Worm (Caenorhabditis elegans) whole organism, late embryonic: ENCODE measurements around the gene Y48E1B.8.

Source experiments
- C38D4.7 ChIP-seq: fragments of 200-800 bp; sonication (Bioruptor generic); optimal IDR thresholded peaks from 2 replicates; lab custom pipeline; 2018; ENCODE audit warnings: mild to moderate bottlenecking, missing genetic modification characterization, moderate library complexity, missing compliant biosample characterization
- F13H6.1 ChIP-seq: sonication (generic microtip); optimal IDR thresholded peaks from 2 replicates; lab custom pipeline; 2016; ENCODE audit warnings: missing genetic modification characterization, missing compliant biosample characterization
- K02D7.2 ChIP-seq: sonication (generic microtip); optimal IDR thresholded peaks from 2 replicates; lab custom pipeline; 2017; ENCODE audit warnings: mild to moderate bottlenecking, missing genetic modification characterization, missing compliant biosample characterization
- K09A11.1 ChIP-seq: sonication (generic microtip); optimal IDR thresholded peaks from 2 replicates; lab custom pipeline; 2017; ENCODE audit warnings: antibody characterized with exemption, mild to moderate bottlenecking, missing genetic modification characterization, missing compliant biosample characterization; ENCODE audit not compliant: insufficient read depth
- Y22D7AL.16 ChIP-seq: sonication (generic microtip); optimal IDR thresholded peaks from 2 replicates; lab custom pipeline; 2016; ENCODE audit warnings: missing genetic modification characterization, missing compliant biosample characterization
- ahr-1 ChIP-seq: sonication (generic microtip); optimal IDR thresholded peaks from 2 replicates; lab custom pipeline; 2016; ENCODE audit warnings: missing genetic modification characterization, missing compliant biosample characterization
- ama-1 ChIP-seq: fragments of 150-350 bp; optimal IDR thresholded peaks from 2 replicates; lab custom pipeline; 2014
- ceh-14 ChIP-seq: sonication (generic microtip); optimal IDR thresholded peaks from 2 replicates; lab custom pipeline; 2016; ENCODE audit warnings: missing genotype, missing genetic modification characterization, missing compliant biosample characterization
- ceh-19 ChIP-seq: fragments of 200-800 bp; sonication (Bioruptor generic); optimal IDR thresholded peaks from 2 replicates; lab custom pipeline; 2018; ENCODE audit warnings: mild to moderate bottlenecking, missing genetic modification characterization, missing compliant biosample characterization
- ceh-2 ChIP-seq: sonication (generic microtip); optimal IDR thresholded peaks from 2 replicates; lab custom pipeline; 2016; ENCODE audit warnings: missing genotype, missing genetic modification characterization, missing compliant biosample characterization
- ceh-22 ChIP-seq: sonication (generic microtip); optimal IDR thresholded peaks from 2 replicates; lab custom pipeline; 2017; ENCODE audit warnings: missing biosample characterization, missing genetic modification characterization
- ceh-24 ChIP-seq: sonication (generic microtip); optimal IDR thresholded peaks from 2 replicates; lab custom pipeline; 2016; ENCODE audit warnings: mild to moderate bottlenecking, missing genetic modification characterization, missing compliant biosample characterization
- ceh-30 ChIP-seq: fragments of 150-350 bp; optimal IDR thresholded peaks from 2 replicates; lab custom pipeline; 2014; ENCODE audit warnings: missing biosample characterization, missing genetic modification characterization
- ceh-31 ChIP-seq: sonication (generic microtip); optimal IDR thresholded peaks from 2 replicates; lab custom pipeline; 2016; ENCODE audit warnings: missing genetic modification characterization, missing compliant biosample characterization
- ceh-34 ChIP-seq: sonication (generic microtip); optimal IDR thresholded peaks from 2 replicates; lab custom pipeline; 2016; ENCODE audit warnings: mild to moderate bottlenecking, missing genetic modification characterization, missing compliant biosample characterization
- ceh-45 ChIP-seq: fragments of 200-800 bp; sonication (Bioruptor generic); IDR thresholded peaks from 2 replicates; pipeline ENCODE4 v1.3.6; 2022; ENCODE audit warnings: missing genetic modification reagents, missing genetic modification characterization, missing compliant biosample characterization
- ceh-9 ChIP-seq: sonication (generic microtip); optimal IDR thresholded peaks from 2 replicates; lab custom pipeline; 2016; ENCODE audit warnings: mild to moderate bottlenecking, missing genetic modification characterization, inconsistent platforms, missing compliant biosample characterization
- dmd-4 ChIP-seq: sonication (generic microtip); optimal IDR thresholded peaks from 2 replicates; lab custom pipeline; 2016; ENCODE audit warnings: borderline replicate concordance, missing genetic modification characterization, missing compliant biosample characterization
- dve-1 ChIP-seq: sonication (generic microtip); optimal IDR thresholded peaks from 2 replicates; lab custom pipeline; 2017; ENCODE audit warnings: antibody characterized with exemption, mild to moderate bottlenecking, missing genetic modification characterization, missing compliant biosample characterization
- elt-2 ChIP-seq: sonication (generic microtip); optimal IDR thresholded peaks from 2 replicates; lab custom pipeline; 2016; ENCODE audit warnings: missing genetic modification reagents, missing genetic modification characterization, missing compliant biosample characterization
- elt-4 ChIP-seq: sonication (generic microtip); optimal IDR thresholded peaks from 2 replicates; lab custom pipeline; 2016; ENCODE audit warnings: missing genetic modification characterization, missing compliant biosample characterization
- ets-4 ChIP-seq: sonication (generic microtip); optimal IDR thresholded peaks from 2 replicates; lab custom pipeline; 2016; ENCODE audit warnings: missing genetic modification characterization, missing compliant biosample characterization
- fkh-6 ChIP-seq: sonication (generic microtip); optimal IDR thresholded peaks from 2 replicates; lab custom pipeline; 2016; ENCODE audit warnings: missing genetic modification characterization, missing compliant biosample characterization
- lin-11 ChIP-seq: fragments of 200-800 bp; sonication (Bioruptor generic); optimal IDR thresholded peaks from 2 replicates; lab custom pipeline; 2018; ENCODE audit warnings: mild to moderate bottlenecking, missing genetic modification characterization, missing compliant biosample characterization
- mec-3 ChIP-seq: sonication (generic microtip); optimal IDR thresholded peaks from 2 replicates; lab custom pipeline; 2016; ENCODE audit warnings: borderline replicate concordance, missing genetic modification characterization, missing compliant biosample characterization
- nfya-1 ChIP-seq: sonication (generic microtip); optimal IDR thresholded peaks from 2 replicates; lab custom pipeline; 2017; ENCODE audit warnings: missing genetic modification characterization, mild to moderate bottlenecking, missing compliant biosample characterization, antibody characterized with exemption, moderate library complexity
- nhr-11 ChIP-seq: fragments of 150-350 bp; optimal IDR thresholded peaks from 2 replicates; lab custom pipeline; 2014; ENCODE audit warnings: missing biosample characterization, missing genetic modification characterization
- pat-9 ChIP-seq: fragments of 200-800 bp; sonication (Bioruptor generic); optimal IDR thresholded peaks from 2 replicates; lab custom pipeline; 2018; ENCODE audit warnings: mild to moderate bottlenecking, missing genetic modification characterization, moderate library complexity, missing compliant biosample characterization
- pax-1 ChIP-seq: fragments of 150-350 bp; optimal IDR thresholded peaks from 2 replicates; lab custom pipeline; 2014; ENCODE audit warnings: missing biosample characterization, missing genetic modification characterization
- pha-2 ChIP-seq: sonication (generic microtip); optimal IDR thresholded peaks from 2 replicates; lab custom pipeline; 2017; ENCODE audit warnings: mild to moderate bottlenecking, missing genetic modification characterization, missing compliant biosample characterization
- ref-2 ChIP-seq: sonication (generic microtip); optimal IDR thresholded peaks from 2 replicates; lab custom pipeline; 2016; ENCODE audit warnings: missing genetic modification characterization, missing compliant biosample characterization
- rnt-1 ChIP-seq: sonication (generic microtip); optimal IDR thresholded peaks from 2 replicates; lab custom pipeline; 2016; ENCODE audit warnings: missing genetic modification characterization, missing compliant biosample characterization
- sdc-2 ChIP-seq: sonication (generic microtip); optimal IDR thresholded peaks from 2 replicates; lab custom pipeline; 2016; ENCODE audit warnings: missing genotype, missing genetic modification characterization, missing compliant biosample characterization
- sox-2 ChIP-seq: fragments of 200-800 bp; sonication (Bioruptor generic); IDR thresholded peaks from 2 replicates; pipeline ENCODE4 v1.3.6; 2022; ENCODE audit warnings: missing genetic modification reagents, missing genetic modification characterization, missing compliant biosample characterization
- ttx-3 ChIP-seq: sonication (generic microtip); optimal IDR thresholded peaks from 2 replicates; lab custom pipeline; 2016; ENCODE audit warnings: missing genetic modification reagents, missing genetic modification characterization, missing compliant biosample characterization
- unc-42 ChIP-seq: sonication (generic microtip); optimal IDR thresholded peaks from 2 replicates; lab custom pipeline; 2016; ENCODE audit warnings: missing genotype, missing genetic modification characterization, missing compliant biosample characterization
- unc-55 ChIP-seq: sonication (generic microtip); optimal IDR thresholded peaks from 2 replicates; lab custom pipeline; 2017; ENCODE audit warnings: missing biosample characterization, missing genetic modification reagents, missing genetic modification characterization
- ztf-16 ChIP-seq: sonication (generic microtip); optimal IDR thresholded peaks from 2 replicates; lab custom pipeline; 2017; ENCODE audit warnings: missing genetic modification characterization, missing compliant biosample characterization

Gene Y48E1B.8

ce11 chrII:13630690-13631089, 45.2 kb downstream of the Y48E1B.8 start, which contains the start of the genes gst-17 and gst-18:
gst-17 (minus strand) TSS chrII:13630790.
gst-18 (minus strand) TSS chrII:13630887.
- TF ChIP-seq nhr-11 (tag; lab: Kevin White, UChicago) (no peak), dmd-4 (tag; lab: Kevin White, UChicago) (no peak)

- TF ChIP-seq fkh-6 (tag; lab: Kevin White, UChicago) (no peak), K02D7.2 (no peak), ceh-24 (tag; lab: Kevin White, UChicago) (no peak), ceh-2 (tag; lab: Kevin White, UChicago) (no peak), nfya-1 (no peak), sdc-2 (tag; lab: Kevin White, UChicago) (no peak), ceh-19 (GFP tag; lab: Kevin White, UChicago) (no peak), ahr-1 (tag; lab: Kevin White, UChicago) (no peak), C38D4.7 (no peak), ttx-3 (tag; lab: Kevin White, UChicago) (no peak)
Measured at ce11 chrII:13632238-13632637, 46.7 kb downstream of the Y48E1B.8 start, which contains the start of gene tag-10. tag-10 (plus strand) TSS chrII:13632584.

ce11 chrII:13636596-13636995, 51.1 kb downstream of the Y48E1B.8 start:
- no peak for TF ChIP-seq ceh-45 (GFP tag; lab: Robert Waterston, UW)
- TF ChIP-seq unc-55 (GFP tag; lab: Kevin White, UChicago): no peak
- TF ChIP-seq mec-3 (tag; lab: Kevin White, UChicago): no peak
- no peak for TF ChIP-seq pat-9 (tag; lab: Kevin White, UChicago)
- TF ChIP-seq ets-4: no peak
- TF ChIP-seq Y22D7AL.16 (tag; lab: Kevin White, UChicago): no peak
- no peak for TF ChIP-seq K09A11.1 (tag; lab: Kevin White, UChicago)
- TF ChIP-seq ceh-34 (tag; lab: Kevin White, UChicago): no peak
- TF ChIP-seq ceh-9 (tag; lab: Kevin White, UChicago): no peak
- no peak for TF ChIP-seq rnt-1 (tag; lab: Kevin White, UChicago)
- TF ChIP-seq F13H6.1 (tag; lab: Kevin White, UChicago): no peak
- TF ChIP-seq nhr-11 (tag; lab: Kevin White, UChicago): no peak
- TF ChIP-seq, all 69 proteins: peak for 0

- TF ChIP-seq sdc-2 (tag; lab: Kevin White, UChicago) (no peak), Y22D7AL.16 (tag; lab: Kevin White, UChicago) (no peak), unc-55 (GFP tag; lab: Kevin White, UChicago) (no peak), mec-3 (tag; lab: Kevin White, UChicago) (no peak), nfya-1 (no peak)
Measured at ce11 chrII:13637464-13637863, 52.0 kb downstream of the Y48E1B.8 start.

- TF ChIP-seq elt-4 (tag; lab: Kevin White, UChicago): no peak
- TF ChIP-seq dmd-4 (tag; lab: Kevin White, UChicago): no peak
- no peak for TF ChIP-seq C38D4.7
- no peak for TF ChIP-seq ref-2 (tag; lab: Kevin White, UChicago)
- no peak for TF ChIP-seq dve-1
- TF ChIP-seq ama-1 (lab: Kevin White, UChicago): no peak
- no peak for TF ChIP-seq K02D7.2
- TF ChIP-seq ceh-14: no peak
- TF ChIP-seq lin-11 (tag; lab: Kevin White, UChicago): no peak
- TF ChIP-seq elt-2: no peak
- no peak for TF ChIP-seq ceh-22
- TF ChIP-seq ceh-31 (tag; lab: Kevin White, UChicago): no peak
- TF ChIP-seq pha-2 (tag; lab: Kevin White, UChicago): no peak
- TF ChIP-seq ztf-16 (tag; lab: Kevin White, UChicago): no peak
- TF ChIP-seq ceh-30 (tag; lab: Kevin White, UChicago): no peak
- no peak for TF ChIP-seq pax-1
- TF ChIP-seq unc-42 (tag; lab: Kevin White, UChicago): no peak
- TF ChIP-seq sox-2 (GFP tag; lab: Robert Waterston, UW): no peak
- TF ChIP-seq, all 69 proteins: peak for 0
Measured at ce11 chrII:13637941-13638489, 52.5 kb downstream of the Y48E1B.8 start, which contains the start of gene phdh-1. phdh-1 (minus strand) TSS chrII:13638480.
